Worm (Caenorhabditis elegans): ENCODE data around the gene mnk-1.

- TF ChIP-seq med-1 (GFP tag; optimal IDR thresholded peaks at IDR 0.05; ENCODE audit: insufficient read depth) (no peak), ztf-29 (GFP tag; IDR thresholded peaks at IDR 0.05) (no peak), cog-1 (tag; optimal IDR thresholded peaks at IDR 0.05) (peak; percentile 38), flt-1 (GFP tag; IDR thresholded peaks at IDR 0.05) (no peak), ref-1 (GFP tag; conservative IDR thresholded peaks at IDR 0.05) (no peak), tab-1 (GFP tag; IDR thresholded peaks at IDR 0.05) (no peak), T22C8.4 (GFP tag; IDR thresholded peaks at IDR 0.05) (no peak), ztf-23 (GFP tag; IDR thresholded peaks at IDR 0.05) (no peak)
These were observed 16.9 kb downstream of the mnk-1 start for ce11 chrII:10537988-10538387.

Measured in whole organism, midembryonic.